Fruit fly (Drosophila melanogaster) whole organism, embryonic: ENCODE data around the gene fzy.

Experiments
- CG1024 ChIP-seq: fragments of 200-800 bp; sonication (Bioruptor generic); IDR thresholded peaks from 2 replicates; pipeline ENCODE4 v1.3.6; 2022; ENCODE audit warnings: missing biosample characterization, missing genetic modification characterization
- CG10979 ChIP-seq: fragments of 200-800 bp; sonication (Bioruptor generic); optimal IDR thresholded peaks from 2 replicates; lab custom pipeline; 2018; ENCODE audit warnings: missing biosample characterization, mild to moderate bottlenecking, missing genetic modification characterization, moderate library complexity
- CG11723 ChIP-seq: fragments of 200-800 bp; sonication (Bioruptor generic); optimal IDR thresholded peaks from 2 replicates; lab custom pipeline; 2017; ENCODE audit warnings: missing biosample characterization, mild to moderate bottlenecking, missing genetic modification characterization
- CG12744 ChIP-seq: fragments of 200-800 bp; sonication (Bioruptor generic); optimal IDR thresholded peaks from 2 replicates; lab custom pipeline; 2016; ENCODE audit warnings: missing biosample characterization, missing genetic modification characterization
- CG31224 ChIP-seq: fragments of 200-800 bp; sonication (Bioruptor generic); IDR thresholded peaks from 2 replicates; pipeline ENCODE4 v1.3.6; 2022; ENCODE audit warnings: missing biosample characterization, missing genetic modification characterization
- CG32772 ChIP-seq: fragments of 200-800 bp; sonication (Bioruptor generic); IDR thresholded peaks from 2 replicates; pipeline ENCODE4 v1.3.6; 2022; ENCODE audit warnings: missing biosample characterization, missing genetic modification characterization
- CG33557 ChIP-seq: fragments of 200-800 bp; sonication (Bioruptor generic); optimal IDR thresholded peaks from 2 replicates; lab custom pipeline; 2019; ENCODE audit warnings: missing biosample characterization, mild to moderate bottlenecking, missing genetic modification characterization, moderate library complexity
- CG34376 ChIP-seq: fragments of 200-800 bp; sonication (Bioruptor generic); optimal IDR thresholded peaks from 2 replicates; lab custom pipeline; 2018; ENCODE audit warnings: missing biosample characterization, mild to moderate bottlenecking, missing genetic modification characterization
- CG34422 ChIP-seq: fragments of 200-800 bp; sonication (Bioruptor generic); IDR thresholded peaks from 3 replicates; pipeline ENCODE4 v1.3.6; 2022; ENCODE audit warnings: missing biosample characterization, missing genetic modification characterization
- CG3847 ChIP-seq: fragments of 200-800 bp; sonication (Bioruptor generic); IDR thresholded peaks from 2 replicates; pipeline ENCODE4 v1.3.6; 2022; ENCODE audit warnings: missing biosample characterization, missing genetic modification characterization
- CG4404 ChIP-seq: fragments of 200-800 bp; sonication (Bioruptor generic); IDR thresholded peaks from 2 replicates; pipeline ENCODE4 v1.3.6; 2022; ENCODE audit warnings: missing biosample characterization, missing genetic modification characterization
- CG4424 ChIP-seq: fragments of 200-800 bp; sonication (Bioruptor generic); optimal IDR thresholded peaks from 3 replicates; lab custom pipeline; 2016; ENCODE audit warnings: missing biosample characterization, missing genetic modification characterization
- CG7556 ChIP-seq: fragments of 200-800 bp; sonication (Bioruptor generic); optimal IDR thresholded peaks from 2 replicates; lab custom pipeline; 2017; ENCODE audit warnings: missing biosample characterization, mild to moderate bottlenecking, missing genetic modification characterization
- Camta ChIP-seq: fragments of 200-800 bp; sonication (Bioruptor generic); optimal IDR thresholded peaks from 2 replicates; lab custom pipeline; 2016; ENCODE audit warnings: missing biosample characterization, missing genetic modification characterization
- Chrac-16 ChIP-seq: fragments of 200-800 bp; sonication (Bioruptor generic); optimal IDR thresholded peaks from 3 replicates; lab custom pipeline; 2016; ENCODE audit warnings: missing biosample characterization, missing genetic modification characterization
- CoRest ChIP-seq: fragments of 200-800 bp; sonication (Bioruptor generic); optimal IDR thresholded peaks from 3 replicates; lab custom pipeline; 2018; ENCODE audit warnings: missing biosample characterization, mild to moderate bottlenecking, missing genetic modification characterization, moderate library complexity
- Dad ChIP-seq: fragments of 200-800 bp; sonication (Bioruptor generic); optimal IDR thresholded peaks from 3 replicates; lab custom pipeline; 2016; ENCODE audit warnings: missing biosample characterization, missing genetic modification characterization
- Deaf1 ChIP-seq: fragments of 200-800 bp; optimal IDR thresholded peaks from 3 replicates; lab custom pipeline; 2019; ENCODE audit warnings: missing biosample characterization, mild to moderate bottlenecking, missing genetic modification characterization, moderate library complexity
- Elba2 ChIP-seq: fragments of 200-800 bp; sonication (Bioruptor generic); optimal IDR thresholded peaks from 3 replicates; lab custom pipeline; 2016; ENCODE audit warnings: missing biosample characterization, missing genetic modification characterization
- Hand ChIP-seq: fragments of 200-800 bp; sonication (Bioruptor generic); optimal IDR thresholded peaks from 2 replicates; lab custom pipeline; 2017; ENCODE audit warnings: mild to moderate bottlenecking, missing biosample characterization, missing genetic modification reagents, missing genetic modification characterization
- Hr39 ChIP-seq: fragments of >200 bp; optimal IDR thresholded peaks from 2 replicates; lab custom pipeline; 2017
- MESR4 ChIP-seq: fragments of 200-800 bp; sonication (Bioruptor generic); optimal IDR thresholded peaks from 2 replicates; lab custom pipeline; 2018; ENCODE audit warnings: missing biosample characterization, mild to moderate bottlenecking, missing genetic modification characterization, moderate library complexity
- MTF-1 ChIP-seq: fragments of 200-800 bp; sonication (Bioruptor generic); optimal IDR thresholded peaks from 2 replicates; lab custom pipeline; 2018; ENCODE audit warnings: missing biosample characterization, mild to moderate bottlenecking, missing genetic modification characterization, borderline replicate concordance
- Med ChIP-seq: fragments of 200-800 bp; sonication (Bioruptor generic); peaks from one replicate; lab custom pipeline; 2016; ENCODE audit warnings: missing biosample characterization, missing genetic modification characterization, mild to moderate bottlenecking, inconsistent platforms, moderate library complexity
- NC2α ChIP-seq: fragments of 200-800 bp; sonication (Bioruptor generic); optimal IDR thresholded peaks from 2 replicates; lab custom pipeline; 2016; ENCODE audit warnings: missing biosample characterization, missing genetic modification characterization
- Oaz ChIP-seq: fragments of 200-800 bp; sonication (Bioruptor generic); IDR thresholded peaks from 2 replicates; pipeline ENCODE4 v1.3.6; 2022; ENCODE audit warnings: missing biosample characterization, missing genetic modification characterization
- Taf1 ChIP-seq: fragments of 200-800 bp; sonication (Bioruptor generic); IDR thresholded peaks from 2 replicates; pipeline ENCODE4 v1.3.6; 2022; ENCODE audit warnings: missing biosample characterization, missing genetic modification characterization
- Tbp ChIP-seq: fragments of >200 bp; optimal IDR thresholded peaks from 2 replicates; lab custom pipeline; 2018; ENCODE audit warnings: missing biosample characterization, missing genetic modification characterization
- bab2 ChIP-seq: fragments of 200-800 bp; sonication (Bioruptor generic); optimal IDR thresholded peaks from 2 replicates; lab custom pipeline; 2016; ENCODE audit warnings: missing biosample characterization, missing genetic modification characterization
- cato ChIP-seq: fragments of 200-800 bp; sonication (Bioruptor generic); optimal IDR thresholded peaks from 2 replicates; lab custom pipeline; 2016; ENCODE audit warnings: missing biosample characterization, missing genetic modification characterization, borderline replicate concordance
- chinmo ChIP-seq: fragments of 200-800 bp; sonication (Bioruptor generic); IDR thresholded peaks from 4 replicates; pipeline ENCODE4 v1.3.6; 2022; ENCODE audit warnings: missing biosample characterization, missing genetic modification characterization; ENCODE audit not compliant: partially characterized antibody
- dan ChIP-seq: fragments of 200-800 bp; sonication (Bioruptor generic); IDR thresholded peaks from 2 replicates; pipeline ENCODE4 v1.3.6; 2022; ENCODE audit warnings: missing biosample characterization, missing genetic modification characterization
- dimm ChIP-seq: fragments of 200-800 bp; sonication (Bioruptor generic); IDR thresholded peaks from 2 replicates; pipeline ENCODE4 v1.3.6; 2022; ENCODE audit warnings: missing biosample characterization, missing genetic modification characterization
- disco-r ChIP-seq: fragments of 200-800 bp; sonication (Bioruptor generic); optimal IDR thresholded peaks from 2 replicates; lab custom pipeline; 2016; ENCODE audit warnings: missing biosample characterization, missing genetic modification characterization
- dmrt99B ChIP-seq: fragments of 200-800 bp; sonication (Bioruptor generic); optimal IDR thresholded peaks from 2 replicates; lab custom pipeline; 2018; ENCODE audit warnings: missing biosample characterization, mild to moderate bottlenecking, missing genetic modification characterization, moderate library complexity
- dpn ChIP-seq, 2 experiments: fragments of 200-800 bp; sonication (Bioruptor generic); optimal IDR thresholded peaks; 3 replicates each; lab custom pipeline; 2016; ENCODE audit warnings: missing biosample characterization in 2 of 2, missing genetic modification characterization in 2 of 2
- en ChIP-seq: fragments of 200-800 bp; sonication (Bioruptor generic); optimal IDR thresholded peaks from 2 replicates; lab custom pipeline; 2016; ENCODE audit warnings: missing biosample characterization, missing genetic modification characterization
- ind ChIP-seq: fragments of 200-800 bp; sonication (Bioruptor generic); optimal IDR thresholded peaks from 3 replicates; lab custom pipeline; 2016; ENCODE audit warnings: missing biosample characterization, missing genetic modification characterization
- insv ChIP-seq, 2 experiments: fragments of 200-800 bp; sonication (Bioruptor generic); optimal IDR thresholded peaks; 3 replicates each; lab custom pipeline; 2016 to 2018; ENCODE audit warnings: missing biosample characterization in 2 of 2, missing genetic modification characterization in 2 of 2
- kah ChIP-seq: fragments of 200-800 bp; sonication (Bioruptor generic); optimal IDR thresholded peaks from 2 replicates; lab custom pipeline; 2018; ENCODE audit warnings: missing biosample characterization, mild to moderate bottlenecking, missing genetic modification characterization
- ken ChIP-seq: fragments of 200-800 bp; sonication (Bioruptor generic); IDR thresholded peaks from 3 replicates; pipeline ENCODE4 v1.3.6; 2022; ENCODE audit warnings: missing biosample characterization, missing genetic modification characterization
- pan ChIP-seq, 4 experiments: fragments of >200 bp in 3 of 4; fragments of 200-800 bp in 1 of 4; sonication (Bioruptor generic) in 1 of 4; optimal IDR thresholded peaks in 3 of 4; IDR thresholded peaks in 1 of 4; 2 replicates each; pipeline versions ENCODE4 v1.3.6 to Lab custom; 2017 to 2022; ENCODE audit warnings: missing biosample characterization in 2 of 4, missing genetic modification characterization in 2 of 4, mixed read lengths in 1 of 4
- pita ChIP-seq: fragments of 200-800 bp; sonication (Bioruptor generic); optimal IDR thresholded peaks from 2 replicates; lab custom pipeline; 2017; ENCODE audit warnings: missing biosample characterization, mild to moderate bottlenecking, missing genetic modification characterization
- tio ChIP-seq: fragments of 200-800 bp; sonication (Bioruptor generic); optimal IDR thresholded peaks from 2 replicates; lab custom pipeline; 2017; ENCODE audit warnings: missing biosample characterization, missing genetic modification characterization, inconsistent platforms
- toy ChIP-seq: fragments of 200-800 bp; sonication (Bioruptor generic); IDR thresholded peaks from 2 replicates; pipeline ENCODE4 v1.3.6; 2022; ENCODE audit warnings: missing biosample characterization, missing genetic modification characterization
- trem ChIP-seq: fragments of 200-800 bp; optimal IDR thresholded peaks from 3 replicates; lab custom pipeline; 2019; ENCODE audit warnings: missing biosample characterization, mild to moderate bottlenecking, missing genetic modification characterization, moderate library complexity
- zen2 ChIP-seq: fragments of 200-800 bp; sonication (Bioruptor generic); IDR thresholded peaks from 3 replicates; pipeline ENCODE4 v1.3.6; 2022; ENCODE audit warnings: missing biosample characterization, missing genetic modification characterization; ENCODE audit not compliant: partially characterized antibody

Gene fzy

dm6 chr2L:16350160-16350633 lies 39.4 kb downstream of the fzy start (continued):
- TF ChIP-seq disco-r (no peak), bab2 (GFP tag; lab: Kevin White, UChicago) (peak; percentile 54), MTF-1 (GFP tag; lab: Kevin White, UChicago) (peak; percentile 12)

dm6 chr2L:16350742-16351568 lies 40.2 kb downstream of the fzy start:
- TF ChIP-seq dan (GFP tag; lab: Robert Waterston, UW) (peak; percentile 94), dmrt99B (tag; lab: Kevin White, UChicago) (peak; percentile 100), CG12744 (GFP tag; lab: Kevin White, UChicago) (peak; percentile 98), zen2 (no peak), Camta (peak; percentile 98), Dad (GFP tag; lab: Kevin White, UChicago) (peak; percentile 97), en (GFP tag; lab: Kevin White, UChicago) (peak; percentile 95), NC2α (peak; percentile 95), Tbp (GFP tag; lab: Kevin White, UChicago) (no peak), MESR4 (GFP tag; lab: Kevin White, UChicago) (peak; percentile 85), Med (GFP tag; lab: Kevin White, UChicago) (peak; percentile 100), chinmo (0 out of 4 replicates have a peak, but pooled peaks have one; percentile 46), CG4424 (GFP tag; lab: Kevin White, UChicago) (peak; percentile 99), ind (GFP tag; lab: Kevin White, UChicago) (peak; percentile 99), CG1024 (GFP tag; lab: Robert Waterston, UW) (peak; percentile 97), Elba2 (GFP tag; lab: Kevin White, UChicago) (peak; percentile 72), Hr39 (no peak), CG11723 (peak; percentile 98), trem (tag; lab: Kevin White, UChicago) (peak; percentile 96), tio (peak; percentile 99), ken (GFP tag; lab: Robert Waterston, UW) (peak; percentile 99), CG10979 (peak; percentile 99), dpn (GFP tag; optimal IDR thresholded peaks at IDR 0.05; lab: Kevin White, UChicago) (peak; percentile 99), CG4404 (peak; percentile 96), Chrac-16 (peak; percentile 99), Hand (GFP tag; lab: Kevin White, UChicago) (peak; percentile 99), CG7556 (GFP tag; lab: Kevin White, UChicago) (peak; percentile 99), dimm (GFP tag; lab: Robert Waterston, UW) (peak; percentile 97), insv (GFP tag; optimal IDR thresholded peaks at IDR 0.05; lab: Kevin White, UChicago) (peak; percentile 56 to 83), cato (GFP tag; lab: Kevin White, UChicago) (peak; percentile 96), toy (GFP tag; lab: Robert Waterston, UW) (peak; percentile 97), pan (optimal IDR thresholded peaks at IDR 0.05; lab: Kevin White, UChicago) (no peak), pan (GFP tag; optimal IDR thresholded peaks at IDR 0.05 in 1 of 2, IDR thresholded peaks at IDR 0.05 in 1 of 2) (peak in 1 of 2 experiments; percentile 99), kah (peak; percentile 97), CG34422 (peak; percentile 99), CG32772 (GFP tag; lab: Robert Waterston, UW) (peak; percentile 99), CG34376 (peak; percentile 100), Taf1 (GFP tag; lab: Robert Waterston, UW) (peak; percentile 98), pita (GFP tag; lab: Kevin White, UChicago) (no peak), CG31224 (GFP tag; lab: Robert Waterston, UW) (peak; percentile 96), CG33557 (GFP tag; lab: Kevin White, UChicago) (peak; percentile 99), Oaz (GFP tag; lab: Robert Waterston, UW) (peak; percentile 99), CG3847 (GFP tag; lab: Robert Waterston, UW) (peak; percentile 99), CoRest (tag; lab: Kevin White, UChicago) (peak; percentile 99), Deaf1 (tag; lab: Kevin White, UChicago) (peak; percentile 90)
